Worm (Caenorhabditis elegans) whole organism, L1 larva: Measurements from ENCODE around the gene tes-1.

Experiments used
- ama-1 ChIP-seq: fragments of 150-350 bp; optimal IDR thresholded peaks from 2 replicates; lab custom pipeline; 2014
- blmp-1 ChIP-seq: fragments of 150-350 bp; optimal IDR thresholded peaks from 2 replicates; lab custom pipeline; 2014; ENCODE audit warnings: missing biosample characterization, missing genetic modification characterization
- efl-1 ChIP-seq, 4 experiments: fragments of 150-350 bp; optimal IDR thresholded peaks in 3 of 4; peaks in 1 of 4; 1 replicate in 1 of 4; 2 replicates in 3 of 4; lab custom pipeline; 2014; ENCODE audit warnings: missing biosample characterization in 2 of 4, missing genetic modification characterization in 2 of 4, missing genetic modification reagents in 2 of 4
- lin-15B ChIP-seq: fragments of 150-350 bp; sonication (generic microtip); optimal IDR thresholded peaks from 3 replicates; lab custom pipeline; 2014; ENCODE audit warnings: missing biosample characterization, missing genetic modification characterization
- lin-35 ChIP-seq, 2 experiments: fragments of 150-350 bp; optimal IDR thresholded peaks; 2 replicates each; lab custom pipeline; 2014; ENCODE audit warnings: missing biosample characterization in 2 of 2, missing genetic modification characterization in 2 of 2, missing genetic modification reagents in 2 of 2
- mep-1 ChIP-seq: fragments of 150-350 bp; optimal IDR thresholded peaks from 2 replicates; lab custom pipeline; 2014; ENCODE audit warnings: missing biosample characterization, missing genetic modification characterization
- nhr-11 ChIP-seq: fragments of 150-350 bp; optimal IDR thresholded peaks from 2 replicates; lab custom pipeline; 2014; ENCODE audit warnings: missing biosample characterization, missing genetic modification characterization
- nhr-76 ChIP-seq: sonication (generic microtip); optimal IDR thresholded peaks from 2 replicates; lab custom pipeline; 2017; ENCODE audit warnings: missing biosample characterization, missing genetic modification characterization
- rnt-1 ChIP-seq: sonication (generic microtip); optimal IDR thresholded peaks from 2 replicates; lab custom pipeline; 2016; ENCODE audit warnings: mild to moderate bottlenecking, missing genetic modification characterization, moderate library complexity, missing compliant biosample characterization
- sptf-1 ChIP-seq: fragments of 150-350 bp; optimal IDR thresholded peaks from 2 replicates; lab custom pipeline; 2014; ENCODE audit warnings: missing biosample characterization, missing genetic modification characterization
- unc-130 ChIP-seq: fragments of 150-350 bp; optimal IDR thresholded peaks from 2 replicates; lab custom pipeline; 2017; ENCODE audit warnings: missing biosample characterization, missing genetic modification characterization, inconsistent platforms
- unc-62 ChIP-seq: fragments of 150-350 bp; optimal IDR thresholded peaks from 2 replicates; lab custom pipeline; 2014; ENCODE audit warnings: missing biosample characterization, missing genetic modification reagents, missing genetic modification characterization
- ztf-11 ChIP-seq, 2 experiments: sonication (generic microtip); optimal IDR thresholded peaks; 2 replicates each; lab custom pipeline; 2016 to 2017; ENCODE audit warnings: missing genetic modification characterization in 2 of 2, missing biosample characterization in 1 of 2, missing compliant biosample characterization in 1 of 2
- ztf-4 ChIP-seq: fragments of 150-350 bp; optimal IDR thresholded peaks from 2 replicates; lab custom pipeline; 2014; ENCODE audit warnings: missing biosample characterization, missing genetic modification characterization

ce11 chrIV:7477697-7478096 is 26.5 kb upstream of the tes-1 start:
- TF ChIP-seq rnt-1 = no peak
- TF ChIP-seq nhr-76 = no peak
- TF ChIP-seq nhr-11 (tag; lab: Kevin White, UChicago) = no peak
- no peak for TF ChIP-seq unc-130 (tag; lab: Kevin White, UChicago)
- no peak for TF ChIP-seq unc-62
- TF ChIP-seq ama-1 (lab: Kevin White, UChicago) = no peak
- no peak for TF ChIP-seq blmp-1 (tag; lab: Kevin White, UChicago)
- TF ChIP-seq efl-1 (optimal IDR thresholded peaks at IDR 0.05; lab: Kevin White, UChicago) = no peak
- no peak for TF ChIP-seq efl-1 (GFP tag; optimal IDR thresholded peaks at IDR 0.05 in 1 of 2; lab: Kevin White, UChicago)
- TF ChIP-seq ztf-11 (tag; optimal IDR thresholded peaks at IDR 0.05; lab: Kevin White, UChicago) = no peak
- TF ChIP-seq mep-1 = no peak
- no peak for TF ChIP-seq lin-15B (tag; lab: Kevin White, UChicago)
- no peak for TF ChIP-seq ztf-4 (tag; lab: Kevin White, UChicago)
- TF ChIP-seq lin-35 (GFP tag; optimal IDR thresholded peaks at IDR 0.05; lab: Kevin White, UChicago) = no peak
- no peak for TF ChIP-seq sptf-1 (tag; lab: Kevin White, UChicago)
